Fruit fly (Drosophila melanogaster) whole organism, embryonic: Measurements from ENCODE around the gene Ugt305A1.

ENCODE experiments used
- Bteb2 ChIP-seq: fragments of 200-800 bp; sonication (Bioruptor generic); optimal IDR thresholded peaks from 2 replicates; lab custom pipeline; 2016; ENCODE audit warnings: missing biosample characterization, missing genetic modification characterization
- CG10959 ChIP-seq: fragments of 200-800 bp; sonication (Bioruptor generic); IDR thresholded peaks from 2 replicates; pipeline ENCODE4 v1.3.6; 2022; ENCODE audit warnings: missing biosample characterization, missing genetic modification characterization
- CG11093 ChIP-seq: fragments of 200-800 bp; sonication (Bioruptor generic); IDR thresholded peaks from 3 replicates; pipeline ENCODE4 v1.3.6; 2022; ENCODE audit warnings: missing biosample characterization, missing genetic modification characterization
- CG11398 ChIP-seq: fragments of 200-800 bp; sonication (Bioruptor generic); optimal IDR thresholded peaks from 2 replicates; lab custom pipeline; 2016; ENCODE audit warnings: missing biosample characterization, missing genetic modification characterization
- CG11560 ChIP-seq: fragments of 200-800 bp; sonication (Bioruptor generic); IDR thresholded peaks from 3 replicates; pipeline ENCODE4 v1.3.6; 2022; ENCODE audit warnings: missing biosample characterization, missing genetic modification characterization
- CG15479 ChIP-seq: fragments of 200-800 bp; sonication (Bioruptor generic); optimal IDR thresholded peaks from 3 replicates; lab custom pipeline; 2019; ENCODE audit warnings: missing biosample characterization, mild to moderate bottlenecking, missing genetic modification characterization, moderate library complexity
- CG16813 ChIP-seq: fragments of 200-800 bp; sonication (Bioruptor generic); IDR thresholded peaks from 3 replicates; pipeline ENCODE4 v1.3.6; 2022; ENCODE audit warnings: missing biosample characterization, missing genetic modification characterization; ENCODE audit not compliant: partially characterized antibody
- CG17359 ChIP-seq: fragments of 200-800 bp; sonication (Bioruptor generic); optimal IDR thresholded peaks from 3 replicates; lab custom pipeline; 2018; ENCODE audit warnings: missing biosample characterization, mild to moderate bottlenecking, missing genetic modification characterization, moderate library complexity
- CG1792 ChIP-seq: fragments of 200-800 bp; sonication (Bioruptor generic); optimal IDR thresholded peaks from 2 replicates; lab custom pipeline; 2016; ENCODE audit warnings: missing biosample characterization, missing genetic modification characterization
- CG3838 ChIP-seq: fragments of 200-800 bp; sonication (Bioruptor generic); optimal IDR thresholded peaks from 3 replicates; lab custom pipeline; 2016; ENCODE audit warnings: missing biosample characterization, missing genetic modification characterization
- CG4854 ChIP-seq: fragments of 200-800 bp; sonication (Bioruptor generic); optimal IDR thresholded peaks from 2 replicates; lab custom pipeline; 2016; ENCODE audit warnings: missing biosample characterization, missing genetic modification characterization, inconsistent platforms
- CG6854 ChIP-seq: fragments of 200-800 bp; sonication (Bioruptor generic); optimal IDR thresholded peaks from 3 replicates; lab custom pipeline; 2017; ENCODE audit warnings: missing biosample characterization, mild to moderate bottlenecking, missing genetic modification characterization
- CG7928 ChIP-seq: fragments of 200-800 bp; sonication (Bioruptor generic); optimal IDR thresholded peaks from 2 replicates; lab custom pipeline; 2017; ENCODE audit warnings: missing biosample characterization, mild to moderate bottlenecking, missing genetic modification characterization
- CHES-1-like ChIP-seq: fragments of 200-800 bp; sonication (Bioruptor generic); optimal IDR thresholded peaks from 2 replicates; lab custom pipeline; 2016; ENCODE audit warnings: missing biosample characterization, missing genetic modification characterization
- D19A ChIP-seq: fragments of 200-800 bp; optimal IDR thresholded peaks from 3 replicates; lab custom pipeline; 2019; ENCODE audit warnings: missing biosample characterization, mild to moderate bottlenecking, missing genetic modification characterization, moderate library complexity
- Dad ChIP-seq: fragments of 200-800 bp; sonication (Bioruptor generic); optimal IDR thresholded peaks from 3 replicates; lab custom pipeline; 2016; ENCODE audit warnings: missing biosample characterization, missing genetic modification characterization
- Doc3 ChIP-seq: fragments of 200-800 bp; sonication (Bioruptor generic); IDR thresholded peaks from 3 replicates; pipeline ENCODE4 v1.3.6; 2022; ENCODE audit warnings: missing biosample characterization, missing genetic modification characterization; ENCODE audit not compliant: partially characterized antibody
- Drgx ChIP-seq: fragments of 200-800 bp; sonication (Bioruptor generic); IDR thresholded peaks from 2 replicates; pipeline ENCODE4 v1.3.6; 2022; ENCODE audit warnings: missing biosample characterization, missing genetic modification characterization
- E2f2 ChIP-seq: fragments of 200-800 bp; sonication (Bioruptor generic); IDR thresholded peaks from 2 replicates; pipeline ENCODE4 v1.3.6; 2022; ENCODE audit warnings: missing biosample characterization, missing genetic modification characterization
- GATAe ChIP-seq: fragments of 200-800 bp; sonication (Bioruptor generic); conservative IDR thresholded peaks from 2 replicates; pipeline ENCODE4 v1.3.6; 2022; ENCODE audit warnings: missing biosample characterization, missing genetic modification characterization
- H2.0 ChIP-seq: fragments of 200-800 bp; sonication (Bioruptor generic); IDR thresholded peaks from 2 replicates; pipeline ENCODE4 v1.3.6; 2022; ENCODE audit warnings: missing biosample characterization, missing genetic modification characterization
- Hr3 ChIP-seq: fragments of 200-800 bp; sonication (Bioruptor generic); optimal IDR thresholded peaks from 3 replicates; lab custom pipeline; 2016; ENCODE audit warnings: missing biosample characterization, missing genetic modification characterization
- MBD-R2 ChIP-seq: fragments of 200-800 bp; sonication (Bioruptor generic); IDR thresholded peaks from 2 replicates; pipeline ENCODE4 v1.3.6; 2022; ENCODE audit warnings: missing biosample characterization, missing genetic modification characterization
- Max ChIP-seq: fragments of 200-800 bp; sonication (Bioruptor generic); optimal IDR thresholded peaks from 2 replicates; lab custom pipeline; 2016; ENCODE audit warnings: missing biosample characterization, mild to moderate bottlenecking, missing genetic modification characterization
- Myb ChIP-seq: fragments of 200-800 bp; sonication (Bioruptor generic); optimal IDR thresholded peaks from 2 replicates; lab custom pipeline; 2016; ENCODE audit warnings: missing biosample characterization, missing genetic modification characterization
- Pdp1 ChIP-seq, 2 experiments: fragments of 200-800 bp; sonication (Bioruptor generic); optimal IDR thresholded peaks; 3 replicates each; lab custom pipeline; 2016; ENCODE audit warnings: missing biosample characterization in 2 of 2, missing genetic modification characterization in 2 of 2, mild to moderate bottlenecking in 1 of 2, moderate library complexity in 1 of 2
- Scr ChIP-seq: fragments of 200-800 bp; sonication (Bioruptor generic); IDR thresholded peaks from 2 replicates; pipeline ENCODE4 v1.3.6; 2022; ENCODE audit warnings: missing biosample characterization, missing genetic modification characterization; ENCODE audit not compliant: partially characterized antibody
- Xrp1 ChIP-seq: fragments of 200-800 bp; sonication (Bioruptor generic); IDR thresholded peaks from 2 replicates; pipeline ENCODE4 v1.3.6; 2022; ENCODE audit warnings: missing biosample characterization, missing genetic modification characterization
- bbx ChIP-seq: fragments of 200-800 bp; sonication (Bioruptor generic); IDR thresholded peaks from 2 replicates; pipeline ENCODE4 v1.3.6; 2022; ENCODE audit warnings: missing biosample characterization, missing genetic modification characterization; ENCODE audit not compliant: partially characterized antibody
- br ChIP-seq: fragments of >200 bp; optimal IDR thresholded peaks from 2 replicates; lab custom pipeline; 2017
- caup ChIP-seq: fragments of 200-800 bp; sonication (Bioruptor generic); optimal IDR thresholded peaks from 3 replicates; lab custom pipeline; 2017; ENCODE audit warnings: missing biosample characterization, mild to moderate bottlenecking, missing genetic modification characterization, moderate library complexity; ENCODE audit not compliant: severe bottlenecking
- chif ChIP-seq, 2 experiments: fragments of 200-800 bp; sonication (Bioruptor generic); optimal IDR thresholded peaks; 3 replicates each; lab custom pipeline; 2016; ENCODE audit warnings: missing biosample characterization in 2 of 2, missing genetic modification characterization in 2 of 2
- crc ChIP-seq: fragments of 200-800 bp; sonication (Bioruptor generic); optimal IDR thresholded peaks from 2 replicates; lab custom pipeline; 2016; ENCODE audit warnings: missing biosample characterization, missing genetic modification characterization
- eyg ChIP-seq: fragments of 200-800 bp; sonication (Bioruptor generic); optimal IDR thresholded peaks from 3 replicates; lab custom pipeline; 2016; ENCODE audit warnings: missing biosample characterization, missing genetic modification characterization
- fru ChIP-seq: fragments of >200 bp; optimal IDR thresholded peaks from 2 replicates; lab custom pipeline; 2017
- fu2 ChIP-seq: fragments of 200-800 bp; sonication (Bioruptor generic); optimal IDR thresholded peaks from 2 replicates; lab custom pipeline; 2016; ENCODE audit warnings: missing biosample characterization, missing genetic modification characterization
- gem ChIP-seq: fragments of 200-800 bp; sonication (Bioruptor generic); optimal IDR thresholded peaks from 2 replicates; lab custom pipeline; 2019; ENCODE audit warnings: missing biosample characterization, mild to moderate bottlenecking, missing genetic modification characterization, moderate library complexity
- grn ChIP-seq: fragments of 200-800 bp; sonication (Bioruptor generic); optimal IDR thresholded peaks from 3 replicates; lab custom pipeline; 2017; ENCODE audit warnings: missing biosample characterization, missing genetic modification characterization
- hkb ChIP-seq, 2 experiments: fragments of 200-800 bp in 1 of 2; fragments of >200 bp in 1 of 2; sonication (Bioruptor generic) in 1 of 2; IDR thresholded peaks in 1 of 2; optimal IDR thresholded peaks in 1 of 2; 2 replicates each; pipeline versions ENCODE4 v1.3.6 to Lab custom; 2017 to 2022; ENCODE audit warnings: missing biosample characterization in 1 of 2, missing genetic modification characterization in 1 of 2
- maf-S ChIP-seq: fragments of 200-800 bp; sonication (Bioruptor generic); optimal IDR thresholded peaks from 2 replicates; lab custom pipeline; 2016; ENCODE audit warnings: missing biosample characterization, missing genetic modification characterization
- mam ChIP-seq: fragments of 200-800 bp; sonication (Bioruptor generic); optimal IDR thresholded peaks from 3 replicates; lab custom pipeline; 2016; ENCODE audit warnings: missing biosample characterization, missing genetic modification characterization
- p53 ChIP-seq: fragments of 200-800 bp; sonication (Bioruptor generic); optimal IDR thresholded peaks from 2 replicates; lab custom pipeline; 2016; ENCODE audit warnings: missing biosample characterization, missing genetic modification characterization
- pita ChIP-seq: fragments of 200-800 bp; sonication (Bioruptor generic); optimal IDR thresholded peaks from 2 replicates; lab custom pipeline; 2017; ENCODE audit warnings: missing biosample characterization, mild to moderate bottlenecking, missing genetic modification characterization
- pros ChIP-seq: fragments of 200-800 bp; sonication (Bioruptor generic); optimal IDR thresholded peaks from 3 replicates; lab custom pipeline; 2019; ENCODE audit warnings: missing biosample characterization, mild to moderate bottlenecking, missing genetic modification characterization, moderate library complexity
- scrt ChIP-seq: fragments of 200-800 bp; sonication (Bioruptor generic); optimal IDR thresholded peaks from 2 replicates; lab custom pipeline; 2018; ENCODE audit warnings: missing biosample characterization, mild to moderate bottlenecking, missing genetic modification characterization, moderate library complexity
- sqz ChIP-seq: fragments of 200-800 bp; sonication (Bioruptor generic); optimal IDR thresholded peaks from 3 replicates; lab custom pipeline; 2018; ENCODE audit warnings: missing biosample characterization, mild to moderate bottlenecking, missing genetic modification characterization
- tgo ChIP-seq: fragments of 200-800 bp; sonication (Bioruptor generic); IDR thresholded peaks from 3 replicates; pipeline ENCODE4 v1.3.6; 2022; ENCODE audit warnings: missing biosample characterization, missing genetic modification characterization
- tx ChIP-seq: fragments of 200-800 bp; sonication (Bioruptor generic); optimal IDR thresholded peaks from 2 replicates; lab custom pipeline; 2016; ENCODE audit warnings: missing biosample characterization, missing genetic modification characterization
- vnd ChIP-seq: fragments of 200-800 bp; sonication (Bioruptor generic); IDR thresholded peaks from 3 replicates; pipeline ENCODE4 v1.3.6; 2022; ENCODE audit warnings: missing biosample characterization, missing genetic modification characterization; ENCODE audit not compliant: partially characterized antibody
- vvl ChIP-seq: fragments of 200-800 bp; sonication (Bioruptor generic); IDR thresholded peaks from 2 replicates; pipeline ENCODE4 v1.3.6; 2022; ENCODE audit warnings: missing biosample characterization, missing genetic modification characterization
- yki ChIP-seq: fragments of >200 bp; optimal IDR thresholded peaks from 3 replicates; lab custom pipeline; 2018

Gene Ugt305A1

DNA sequence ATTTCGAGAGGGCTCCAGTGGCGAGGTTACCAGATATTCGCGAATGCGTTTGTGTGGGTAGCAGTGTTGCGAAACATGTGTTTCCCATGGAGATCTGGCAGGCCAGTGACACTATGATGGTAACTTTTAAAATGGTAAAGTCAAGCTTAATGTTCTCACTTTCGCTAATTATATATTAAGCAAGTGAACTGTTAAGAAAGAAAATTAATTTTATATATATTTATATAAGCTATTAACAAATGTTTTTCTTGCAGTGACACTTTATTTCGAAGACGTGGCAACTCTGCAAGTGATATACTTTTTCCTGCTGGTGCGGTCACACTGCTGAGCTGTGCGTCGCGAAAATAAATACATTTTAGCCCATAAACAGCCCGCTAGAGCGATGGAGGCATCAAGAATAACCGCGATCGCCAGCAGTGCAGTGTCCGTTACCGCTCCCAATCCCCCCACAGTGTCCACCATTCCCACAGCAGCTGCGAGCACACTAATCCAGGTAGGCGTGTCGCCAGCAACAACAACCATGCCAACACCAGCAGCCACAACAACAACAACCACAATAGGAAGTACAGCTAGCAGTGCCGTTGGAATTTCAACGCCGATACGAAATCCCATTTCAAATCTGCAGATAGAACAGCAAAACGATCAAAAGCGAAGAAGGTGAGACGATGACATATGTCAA is 19.2 kb upstream of the Ugt305A1 start, which contains the start of the genes CG11593 and Rcd5 (continued):
- TF ChIP-seq vvl (GFP tag; lab: Robert Waterston, UW) = peak; percentile 83
- no peak for TF ChIP-seq crc (GFP tag; lab: Kevin White, UChicago)
- TF ChIP-seq br (lab: Kevin White, UChicago) = no peak
- TF ChIP-seq Max (GFP tag; lab: Kevin White, UChicago) = peak; percentile 67
- TF ChIP-seq Dad = no peak
- peak; percentile 84 for TF ChIP-seq tgo (GFP tag; lab: Robert Waterston, UW)
- TF ChIP-seq caup (GFP tag; lab: Kevin White, UChicago) = peak; percentile 64
- TF ChIP-seq CG11560 (tag; lab: Robert Waterston, UW) = peak; percentile 77; the same call in 2 of the 3 replicates
- peak; percentile 83 for TF ChIP-seq Hr3
- no peak for TF ChIP-seq CG17359 (tag; lab: Kevin White, UChicago)
- no peak for TF ChIP-seq CG3838 (GFP tag; lab: Kevin White, UChicago)
- peak; percentile 28; the same call in 1 of the 2 replicates for TF ChIP-seq Scr (GFP tag; lab: Robert Waterston, UW)
- no peak for TF ChIP-seq p53
- TF ChIP-seq vnd (GFP tag; lab: Robert Waterston, UW) = no peak
- TF ChIP-seq pros (GFP tag; lab: Kevin White, UChicago) = no peak
- peak; percentile 31 for TF ChIP-seq CG7928 (GFP tag; lab: Kevin White, UChicago)
- TF ChIP-seq maf-S (GFP tag; lab: Kevin White, UChicago) = peak; percentile 8
- TF ChIP-seq Drgx (GFP tag; lab: Robert Waterston, UW) = no peak
- TF ChIP-seq mam (GFP tag; lab: Kevin White, UChicago) = peak; percentile 46
- no peak for TF ChIP-seq Myb (GFP tag; lab: Kevin White, UChicago)
- TF ChIP-seq yki (lab: Kevin White, UChicago) = no peak
- TF ChIP-seq CG6854 (GFP tag; lab: Kevin White, UChicago) = no peak
- TF ChIP-seq pita = no peak
- TF ChIP-seq D19A (tag; lab: Kevin White, UChicago) = no peak
- no peak for TF ChIP-seq scrt
- peak; percentile 78; the same call in 2 of the 3 replicates for TF ChIP-seq CG11093 (GFP tag; lab: Robert Waterston, UW)
- no peak for TF ChIP-seq fru (lab: Kevin White, UChicago)
- TF ChIP-seq CHES-1-like (GFP tag; lab: Kevin White, UChicago) = peak; percentile 9
- TF ChIP-seq Pdp1 (GFP tag; optimal IDR thresholded peaks at IDR 0.05; lab: Kevin White, UChicago) = peak; percentile 36 to 50
- TF ChIP-seq CG4854 (GFP tag; lab: Kevin White, UChicago) = no peak
- TF ChIP-seq tx = no peak
- TF ChIP-seq eyg (GFP tag; lab: Kevin White, UChicago) = no peak
- no peak for TF ChIP-seq Doc3 (GFP tag; lab: Robert Waterston, UW)
- peak; percentile 86 for TF ChIP-seq MBD-R2
- no peak for TF ChIP-seq CG11398 (GFP tag; lab: Kevin White, UChicago)
- TF ChIP-seq GATAe (GFP tag; lab: Robert Waterston, UW) = peak; percentile 70
- TF ChIP-seq Xrp1 (GFP tag; lab: Robert Waterston, UW) = no peak; the same call in 1 of the 2 replicates
- peak; percentile 63 for TF ChIP-seq E2f2 (GFP tag; lab: Robert Waterston, UW)
- TF ChIP-seq gem (tag; lab: Kevin White, UChicago) = no peak
- no peak for TF ChIP-seq chif (GFP tag; optimal IDR thresholded peaks at IDR 0.05; lab: Kevin White, UChicago)
- TF ChIP-seq fu2 (GFP tag; lab: Kevin White, UChicago) = no peak
- TF ChIP-seq bbx = no peak
- no peak for TF ChIP-seq grn (GFP tag; lab: Kevin White, UChicago)
- no peak for TF ChIP-seq CG1792 (GFP tag; lab: Kevin White, UChicago)
- no peak for TF ChIP-seq sqz
- peak; percentile 25 for TF ChIP-seq CG15479
- peak; percentile 17 for TF ChIP-seq Bteb2
- peak; percentile 88 for TF ChIP-seq hkb (optimal IDR thresholded peaks at IDR 0.05; lab: Kevin White, UChicago)
- TF ChIP-seq hkb (GFP tag; IDR thresholded peaks at IDR 0.05; lab: Robert Waterston, UW) = peak; percentile 47
- TF ChIP-seq CG16813 (GFP tag; lab: Robert Waterston, UW) = peak; percentile 49; the same call in 2 of the 3 replicates
- TF ChIP-seq H2.0 = peak; percentile 72
- no peak for TF ChIP-seq CG10959 (GFP tag; lab: Robert Waterston, UW)
